Fruit fly (Drosophila melanogaster) whole organism: ENCODE measurements around the gene Spag1.

ENCODE experiments used
- CG8478 ChIP-seq: fragments of >200 bp; optimal IDR thresholded peaks from 2 replicates; lab custom pipeline; 2018; ENCODE audit warnings: inconsistent platforms
- EcR ChIP-seq, 2 experiments: fragments of >200 bp; optimal IDR thresholded peaks; 2 replicates each; lab custom pipeline; 2017; ENCODE audit warnings: missing biosample characterization in 2 of 2, missing genetic modification characterization in 2 of 2, missing genetic modification reagents in 2 of 2
- psq ChIP-seq: fragments of >200 bp; optimal IDR thresholded peaks from 2 replicates; lab custom pipeline; 2017
- usp ChIP-seq: fragments of >200 bp; optimal IDR thresholded peaks from 2 replicates; lab custom pipeline; 2017; ENCODE audit warnings: missing biosample characterization, missing genetic modification characterization, mixed read lengths

- TF ChIP-seq CG8478 (lab: Kevin White, UChicago) = no peak
- no peak for TF ChIP-seq psq (lab: Kevin White, UChicago)
- no peak for TF ChIP-seq usp
- peak in 1 of 2 experiments; percentile 75 for TF ChIP-seq EcR (GFP tag; optimal IDR thresholded peaks at IDR 0.05; lab: Kevin White, UChicago)
Measured at dm6 chr3R:26968823-26969638, 21.4 kb downstream of the Spag1 start.
